Worm (Caenorhabditis elegans): ENCODE data around the gene F46B6.13.

- no peak for TF ChIP-seq sptf-1 (tag; optimal IDR thresholded peaks at IDR 0.05)
- no peak for TF ChIP-seq unc-39 (tag; optimal IDR thresholded peaks at IDR 0.05)
- no peak for TF ChIP-seq lsy-2 (tag; optimal IDR thresholded peaks at IDR 0.05)
- no peak for TF ChIP-seq nhr-2 (tag; optimal IDR thresholded peaks at IDR 0.05)
- TF ChIP-seq flh-1 (GFP tag; optimal IDR thresholded peaks at IDR 0.05): no peak
- no peak for TF ChIP-seq bed-3 (GFP tag; optimal IDR thresholded peaks at IDR 0.05)
- no peak for TF ChIP-seq mls-2 (tag; optimal IDR thresholded peaks at IDR 0.05)
- TF ChIP-seq nhr-28 (tag; optimal IDR thresholded peaks at IDR 0.05): no peak
These were observed 17.4 kb upstream of the F46B6.13 start, which contains the start of gene sru-31 for ce11 chrV:9816390-9816789.

Data from whole organism, mixed stage, embryonic.